Fruit fly (Drosophila melanogaster) whole organism, embryonic: Measurements from ENCODE around the gene CG45544.

ENCODE experiments used
- CG10366 ChIP-seq: fragments of 200-800 bp; sonication (Bioruptor generic); IDR thresholded peaks from 2 replicates; pipeline ENCODE4 v1.3.6; 2022; ENCODE audit warnings: missing biosample characterization, missing genetic modification characterization
- CG10462 ChIP-seq: fragments of 200-800 bp; sonication (Bioruptor generic); optimal IDR thresholded peaks from 2 replicates; lab custom pipeline; 2016; ENCODE audit warnings: missing biosample characterization, missing genetic modification characterization
- CG10543 ChIP-seq: fragments of 200-800 bp; sonication (Bioruptor generic); optimal IDR thresholded peaks from 3 replicates; lab custom pipeline; 2017; ENCODE audit warnings: missing biosample characterization, mild to moderate bottlenecking, missing genetic modification characterization, moderate library complexity
- CG10979 ChIP-seq: fragments of 200-800 bp; sonication (Bioruptor generic); optimal IDR thresholded peaks from 2 replicates; lab custom pipeline; 2018; ENCODE audit warnings: missing biosample characterization, mild to moderate bottlenecking, missing genetic modification characterization, moderate library complexity
- CG11398 ChIP-seq: fragments of 200-800 bp; sonication (Bioruptor generic); optimal IDR thresholded peaks from 2 replicates; lab custom pipeline; 2016; ENCODE audit warnings: missing biosample characterization, missing genetic modification characterization
- CG13287 ChIP-seq: fragments of 200-800 bp; sonication (Bioruptor generic); IDR thresholded peaks from 2 replicates; pipeline ENCODE4 v1.3.6; 2022; ENCODE audit warnings: missing biosample characterization, missing genetic modification characterization; ENCODE audit not compliant: partially characterized antibody
- CG1603 ChIP-seq: fragments of 200-800 bp; sonication (Bioruptor generic); optimal IDR thresholded peaks from 2 replicates; lab custom pipeline; 2019; ENCODE audit warnings: missing biosample characterization, mild to moderate bottlenecking, missing genetic modification characterization, moderate library complexity
- CG16779 ChIP-seq: fragments of 200-800 bp; sonication (Bioruptor generic); IDR thresholded peaks from 2 replicates; pipeline ENCODE4 v1.3.6; 2022; ENCODE audit warnings: missing biosample characterization, missing genetic modification characterization
- CG2120 ChIP-seq: fragments of 200-800 bp; sonication (Bioruptor generic); optimal IDR thresholded peaks from 3 replicates; lab custom pipeline; 2016; ENCODE audit warnings: missing biosample characterization, missing genetic modification characterization
- CG2875 ChIP-seq: fragments of 200-800 bp; sonication (Bioruptor generic); optimal IDR thresholded peaks from 2 replicates; lab custom pipeline; 2017; ENCODE audit warnings: missing biosample characterization, mild to moderate bottlenecking, missing genetic modification characterization, missing genetic modification reagents
- CG32772 ChIP-seq: fragments of 200-800 bp; sonication (Bioruptor generic); IDR thresholded peaks from 2 replicates; pipeline ENCODE4 v1.3.6; 2022; ENCODE audit warnings: missing biosample characterization, missing genetic modification characterization
- CG3847 ChIP-seq: fragments of 200-800 bp; sonication (Bioruptor generic); IDR thresholded peaks from 2 replicates; pipeline ENCODE4 v1.3.6; 2022; ENCODE audit warnings: missing biosample characterization, missing genetic modification characterization
- CG3995 ChIP-seq: fragments of 200-800 bp; sonication (Bioruptor generic); optimal IDR thresholded peaks from 3 replicates; lab custom pipeline; 2016; ENCODE audit warnings: missing biosample characterization, missing genetic modification characterization
- CG4820 ChIP-seq: fragments of 200-800 bp; sonication (Bioruptor generic); optimal IDR thresholded peaks from 3 replicates; lab custom pipeline; 2016; ENCODE audit warnings: missing biosample characterization, missing genetic modification characterization
- CG4854 ChIP-seq: fragments of 200-800 bp; sonication (Bioruptor generic); optimal IDR thresholded peaks from 2 replicates; lab custom pipeline; 2016; ENCODE audit warnings: missing biosample characterization, missing genetic modification characterization, inconsistent platforms
- CG6654 ChIP-seq: fragments of 200-800 bp; sonication (Bioruptor generic); optimal IDR thresholded peaks from 2 replicates; lab custom pipeline; 2017; ENCODE audit warnings: missing biosample characterization, mild to moderate bottlenecking, missing genetic modification characterization
- CG7987 ChIP-seq: fragments of 200-800 bp; sonication (Bioruptor generic); optimal IDR thresholded peaks from 2 replicates; lab custom pipeline; 2018; ENCODE audit warnings: missing biosample characterization, mild to moderate bottlenecking, missing genetic modification characterization, moderate library complexity
- CG8290 ChIP-seq, 3 experiments: fragments of 200-800 bp; sonication (Bioruptor generic); optimal IDR thresholded peaks; 2 replicates each; lab custom pipeline; 2016 to 2019; ENCODE audit warnings: missing biosample characterization in 3 of 3, missing genetic modification characterization in 3 of 3, mild to moderate bottlenecking in 2 of 3, moderate library complexity in 1 of 3
- CG8924 ChIP-seq: fragments of 200-800 bp; optimal IDR thresholded peaks from 3 replicates; lab custom pipeline; 2019; ENCODE audit warnings: missing biosample characterization, mild to moderate bottlenecking, missing genetic modification characterization, moderate library complexity
- CG9876 ChIP-seq: fragments of 200-800 bp; sonication (Bioruptor generic); optimal IDR thresholded peaks from 2 replicates; lab custom pipeline; 2016; ENCODE audit warnings: missing biosample characterization, missing genetic modification characterization
- CG9932 ChIP-seq: fragments of 200-800 bp; sonication (Bioruptor generic); IDR thresholded peaks from 2 replicates; pipeline ENCODE4 v1.3.6; 2022; ENCODE audit warnings: missing biosample characterization, missing genetic modification characterization
- D19B ChIP-seq: fragments of 200-800 bp; sonication (Bioruptor generic); optimal IDR thresholded peaks from 2 replicates; lab custom pipeline; 2017; ENCODE audit warnings: missing biosample characterization, mild to moderate bottlenecking, missing genetic modification characterization
- Fer1 ChIP-seq: fragments of 200-800 bp; sonication (Bioruptor generic); optimal IDR thresholded peaks from 2 replicates; lab custom pipeline; 2017; ENCODE audit warnings: missing biosample characterization, mild to moderate bottlenecking, missing genetic modification characterization
- HmgD ChIP-seq: fragments of 200-800 bp; sonication (Bioruptor generic); optimal IDR thresholded peaks from 3 replicates; lab custom pipeline; 2016; ENCODE audit warnings: missing biosample characterization, missing genetic modification characterization
- Hmx ChIP-seq: fragments of 200-800 bp; sonication (Bioruptor generic); optimal IDR thresholded peaks from 2 replicates; lab custom pipeline; 2016; ENCODE audit warnings: missing biosample characterization, missing genetic modification characterization
- Lpt ChIP-seq: fragments of >200 bp; optimal IDR thresholded peaks from 2 replicates; lab custom pipeline; 2018; ENCODE audit warnings: missing biosample characterization, missing genetic modification characterization
- Mad ChIP-seq: fragments of 200-800 bp; sonication (Bioruptor generic); optimal IDR thresholded peaks from 2 replicates; lab custom pipeline; 2016; ENCODE audit warnings: missing biosample characterization, missing genetic modification characterization
- PHDP ChIP-seq: fragments of 200-800 bp; sonication (Bioruptor generic); optimal IDR thresholded peaks from 3 replicates; lab custom pipeline; 2018; ENCODE audit warnings: missing biosample characterization, mild to moderate bottlenecking, missing genetic modification characterization, moderate library complexity
- Ravus ChIP-seq: fragments of 200-800 bp; sonication (Bioruptor generic); IDR thresholded peaks from 2 replicates; pipeline ENCODE4 v1.3.6; 2022; ENCODE audit warnings: missing biosample characterization, missing genetic modification characterization
- Scr ChIP-seq: fragments of 200-800 bp; sonication (Bioruptor generic); IDR thresholded peaks from 2 replicates; pipeline ENCODE4 v1.3.6; 2022; ENCODE audit warnings: missing biosample characterization, missing genetic modification characterization; ENCODE audit not compliant: partially characterized antibody
- Sin3A ChIP-seq: fragments of >200 bp; optimal IDR thresholded peaks from 2 replicates; lab custom pipeline; 2018
- aop ChIP-seq: fragments of 200-800 bp; sonication (Bioruptor generic); IDR thresholded peaks from 2 replicates; pipeline ENCODE4 v1.3.6; 2022; ENCODE audit warnings: missing biosample characterization, missing genetic modification characterization
- ara ChIP-seq: fragments of 200-800 bp; sonication (Bioruptor generic); IDR thresholded peaks from 2 replicates; pipeline ENCODE4 v1.3.6; 2022; ENCODE audit warnings: missing biosample characterization, missing genetic modification characterization
- btn ChIP-seq: fragments of 200-800 bp; sonication (Bioruptor generic); optimal IDR thresholded peaks from 2 replicates; lab custom pipeline; 2016; ENCODE audit warnings: missing biosample characterization, missing genetic modification characterization
- cwo ChIP-seq: fragments of 200-800 bp; sonication (Bioruptor generic); optimal IDR thresholded peaks from 3 replicates; lab custom pipeline; 2017; ENCODE audit warnings: missing biosample characterization, missing genetic modification characterization, mild to moderate bottlenecking, moderate library complexity, missing genetic modification reagents
- disco-r ChIP-seq: fragments of 200-800 bp; sonication (Bioruptor generic); optimal IDR thresholded peaks from 2 replicates; lab custom pipeline; 2016; ENCODE audit warnings: missing biosample characterization, missing genetic modification characterization
- fd102C ChIP-seq: fragments of 200-800 bp; sonication (Bioruptor generic); optimal IDR thresholded peaks from 2 replicates; lab custom pipeline; 2018; ENCODE audit warnings: missing biosample characterization, mild to moderate bottlenecking, missing genetic modification characterization, moderate library complexity
- fu2 ChIP-seq: fragments of 200-800 bp; sonication (Bioruptor generic); optimal IDR thresholded peaks from 2 replicates; lab custom pipeline; 2016; ENCODE audit warnings: missing biosample characterization, missing genetic modification characterization
- gcm ChIP-seq: fragments of 200-800 bp; sonication (Bioruptor generic); optimal IDR thresholded peaks from 2 replicates; lab custom pipeline; 2019; ENCODE audit warnings: missing biosample characterization, mild to moderate bottlenecking, missing genetic modification characterization, moderate library complexity
- hbn ChIP-seq: fragments of 200-800 bp; sonication (Bioruptor generic); IDR thresholded peaks from 2 replicates; pipeline ENCODE4 v1.3.6; 2022; ENCODE audit warnings: missing biosample characterization, missing genetic modification characterization; ENCODE audit not compliant: partially characterized antibody
- her ChIP-seq: fragments of 200-800 bp; sonication (Bioruptor generic); optimal IDR thresholded peaks from 2 replicates; lab custom pipeline; 2016; ENCODE audit warnings: missing biosample characterization, missing genetic modification characterization
- lbe ChIP-seq: fragments of 200-800 bp; sonication (Bioruptor generic); optimal IDR thresholded peaks from 2 replicates; lab custom pipeline; 2016; ENCODE audit warnings: missing biosample characterization, mild to moderate bottlenecking, missing genetic modification characterization
- mam ChIP-seq: fragments of 200-800 bp; sonication (Bioruptor generic); optimal IDR thresholded peaks from 3 replicates; lab custom pipeline; 2016; ENCODE audit warnings: missing biosample characterization, missing genetic modification characterization
- mirr ChIP-seq: fragments of 200-800 bp; sonication (Bioruptor generic); optimal IDR thresholded peaks from 3 replicates; lab custom pipeline; 2018; ENCODE audit warnings: missing biosample characterization, mild to moderate bottlenecking, missing genetic modification characterization
- nerfin-2 ChIP-seq: fragments of 200-800 bp; sonication (Bioruptor generic); IDR thresholded peaks from 2 replicates; pipeline ENCODE4 v1.3.6; 2022; ENCODE audit warnings: missing biosample characterization, missing genetic modification characterization; ENCODE audit not compliant: partially characterized antibody
- nom ChIP-seq: fragments of 200-800 bp; sonication (Bioruptor generic); optimal IDR thresholded peaks from 2 replicates; lab custom pipeline; 2017; ENCODE audit warnings: missing biosample characterization, missing genetic modification characterization, mild to moderate bottlenecking, moderate library complexity, missing genetic modification reagents
- odd ChIP-seq: fragments of 200-800 bp; sonication (Bioruptor generic); optimal IDR thresholded peaks from 2 replicates; lab custom pipeline; 2017; ENCODE audit warnings: missing biosample characterization, mild to moderate bottlenecking, missing genetic modification characterization
- zf30C ChIP-seq: fragments of 200-800 bp; sonication (Bioruptor generic); optimal IDR thresholded peaks from 3 replicates; lab custom pipeline; 2018; ENCODE audit warnings: missing biosample characterization, mild to moderate bottlenecking, missing genetic modification characterization
- zfh2 ChIP-seq: fragments of 200-800 bp; sonication (Bioruptor generic); optimal IDR thresholded peaks from 2 replicates; lab custom pipeline; 2016; ENCODE audit warnings: missing biosample characterization, missing genetic modification characterization

The CG45544 gene

dm6 chr3R:29222891-29223842 lies 33.1 kb upstream of the CG45544 start, which contains the start of the genes Cisd2 and Brd8 (continued):
- TF ChIP-seq her (GFP tag; lab: Kevin White, UChicago) (no peak), nom (GFP tag; lab: Kevin White, UChicago) (no peak), btn (GFP tag; lab: Kevin White, UChicago) (no peak), mam (GFP tag; lab: Kevin White, UChicago) (no peak), Lpt (GFP tag; lab: Kevin White, UChicago) (no peak), CG16779 (no peak), CG10366 (no peak), CG8924 (tag; lab: Kevin White, UChicago) (no peak), CG13287 (peak; percentile 94), CG9876 (no peak), CG4820 (GFP tag; lab: Kevin White, UChicago) (no peak), CG3847 (GFP tag; lab: Robert Waterston, UW) (no peak), odd (GFP tag; lab: Kevin White, UChicago) (no peak), nerfin-2 (GFP tag; lab: Robert Waterston, UW) (peak; percentile 94), CG10979 (tag; lab: Kevin White, UChicago) (no peak), CG2875 (GFP tag; lab: Kevin White, UChicago) (no peak), mirr (GFP tag; lab: Kevin White, UChicago) (peak; percentile 12), ara (GFP tag; lab: Robert Waterston, UW) (no peak), hbn (GFP tag; lab: Robert Waterston, UW) (peak; percentile 88), Mad (GFP tag; lab: Kevin White, UChicago) (no peak), Sin3A (lab: Kevin White, UChicago) (peak; percentile 69), Fer1 (GFP tag; lab: Kevin White, UChicago) (peak; percentile 43), CG3995 (GFP tag; lab: Kevin White, UChicago) (peak; percentile 30), CG2120 (GFP tag; lab: Kevin White, UChicago) (peak; percentile 7), zfh2 (GFP tag; lab: Kevin White, UChicago) (no peak), CG4854 (GFP tag; lab: Kevin White, UChicago) (no peak), CG7987 (GFP tag; lab: Kevin White, UChicago) (peak; percentile 57), disco-r (GFP tag; lab: Kevin White, UChicago) (no peak), CG1603 (tag; lab: Kevin White, UChicago) (peak; percentile 73), PHDP (no peak), fd102C (GFP tag; lab: Kevin White, UChicago) (no peak), CG10543 (GFP tag; lab: Kevin White, UChicago) (no peak), lbe (GFP tag; lab: Kevin White, UChicago) (no peak), CG8290 (GFP tag; optimal IDR thresholded peaks at IDR 0.05; lab: Kevin White, UChicago) (no peak), CG8290 (tag; optimal IDR thresholded peaks at IDR 0.05; lab: Kevin White, UChicago) (peak in 1 of 2 experiments; percentile 51), CG10462 (GFP tag; lab: Kevin White, UChicago) (no peak), D19B (no peak), Scr (GFP tag; lab: Robert Waterston, UW) (peak; percentile 91), gcm (GFP tag; lab: Kevin White, UChicago) (no peak), CG32772 (GFP tag; lab: Robert Waterston, UW) (no peak), CG11398 (GFP tag; lab: Kevin White, UChicago) (no peak), zf30C (GFP tag; lab: Kevin White, UChicago) (no peak), HmgD (peak; percentile 44), aop (GFP tag; lab: Robert Waterston, UW) (no peak), CG6654 (GFP tag; lab: Kevin White, UChicago) (no peak), Ravus (GFP tag; lab: Robert Waterston, UW) (no peak), cwo (GFP tag; lab: Kevin White, UChicago) (no peak), Hmx (GFP tag; lab: Kevin White, UChicago) (no peak), CG9932 (GFP tag; lab: Robert Waterston, UW) (peak; percentile 36; the same call in 1 of the 2 replicates), fu2 (GFP tag; lab: Kevin White, UChicago) (no peak)
